Fruit fly (Drosophila melanogaster): ENCODE data around the gene sNPF.

sNPF gene

dm6 chr2L:20086295-20087096, 58.8 kb downstream of the sNPF start (continued):
- TF ChIP-seq Deaf1 (tag; optimal IDR thresholded peaks at IDR 0.05) (peak; percentile 89), E2f2 (GFP tag; IDR thresholded peaks at IDR 0.05) (peak; percentile 70), Stat92E (GFP tag; optimal IDR thresholded peaks at IDR 0.05) (peak in 1 of 3 experiments; percentile 68), slbo (GFP tag; IDR thresholded peaks at IDR 0.05) (peak; percentile 73), CG18599 (GFP tag; optimal IDR thresholded peaks at IDR 0.05) (peak; percentile 87), Antp (GFP tag; optimal IDR thresholded peaks at IDR 0.05) (peak; percentile 85), kah (GFP tag; optimal IDR thresholded peaks at IDR 0.05) (peak; percentile 95), cwo (GFP tag; optimal IDR thresholded peaks at IDR 0.05) (peak; percentile 90), run (tag; optimal IDR thresholded peaks at IDR 0.05) (peak; percentile 82), CG4404 (GFP tag; IDR thresholded peaks at IDR 0.05) (peak; percentile 44), mld (GFP tag; IDR thresholded peaks at IDR 0.05; ENCODE audit: partially characterized antibody) (no peak), CG13424 (tag; optimal IDR thresholded peaks at IDR 0.05) (peak; percentile 84), CG7928 (GFP tag; optimal IDR thresholded peaks at IDR 0.05) (no peak), CG33557 (GFP tag; optimal IDR thresholded peaks at IDR 0.05) (peak; percentile 65), peb (GFP tag; IDR thresholded peaks at IDR 0.05) (peak; percentile 75), Nf-YB (GFP tag; optimal IDR thresholded peaks at IDR 0.05) (peak; percentile 52), crol (GFP tag; IDR thresholded peaks at IDR 0.05) (peak; percentile 83), CG18764 (GFP tag; optimal IDR thresholded peaks at IDR 0.05) (peak; percentile 76), Nf-YA (GFP tag; IDR thresholded peaks at IDR 0.05) (peak; percentile 73), otp (GFP tag; IDR thresholded peaks at IDR 0.05) (peak; percentile 92), Dp (GFP tag; optimal IDR thresholded peaks at IDR 0.05) (no peak), CG10543 (GFP tag; optimal IDR thresholded peaks at IDR 0.05) (peak; percentile 70), az2 (GFP tag; optimal IDR thresholded peaks at IDR 0.05) (peak; percentile 84), dpn (GFP tag; optimal IDR thresholded peaks at IDR 0.05) (peak; percentile 68 to 79), ken (GFP tag; IDR thresholded peaks at IDR 0.05) (peak; percentile 85; the same call in 2 of the 3 replicates), exex (tag; optimal IDR thresholded peaks at IDR 0.05) (peak; percentile 72), Doc2 (GFP tag; IDR thresholded peaks at IDR 0.05) (peak; percentile 42; the same call in 1 of the 2 replicates), CG15601 (tag; optimal IDR thresholded peaks at IDR 0.05) (peak; percentile 78), sim (GFP tag; IDR thresholded peaks at IDR 0.05) (peak; percentile 59; the same call in 1 of the 2 replicates), wek (GFP tag; optimal IDR thresholded peaks at IDR 0.05) (peak; percentile 60), CG9932 (GFP tag; IDR thresholded peaks at IDR 0.05) (peak; percentile 50), bigmax (GFP tag; optimal IDR thresholded peaks at IDR 0.05) (peak; percentile 40), CG6854 (GFP tag; optimal IDR thresholded peaks at IDR 0.05) (peak; percentile 71), sob (GFP tag; IDR thresholded peaks at IDR 0.05) (peak; percentile 74), Vsx1 (GFP tag; optimal IDR thresholded peaks at IDR 0.05) (peak; percentile 91), CG8765 (GFP tag; IDR thresholded peaks at IDR 0.05) (peak; percentile 55; the same call in 1 of the 2 replicates), Fer1 (GFP tag; optimal IDR thresholded peaks at IDR 0.05) (peak; percentile 89), CG10267 (tag; optimal IDR thresholded peaks at IDR 0.05) (peak; percentile 71), CG12104 (GFP tag; optimal IDR thresholded peaks at IDR 0.05) (peak; percentile 68), CG3838 (GFP tag; optimal IDR thresholded peaks at IDR 0.05) (peak; percentile 60), CG7556 (GFP tag; optimal IDR thresholded peaks at IDR 0.05) (peak; percentile 86), CG7839 (tag; optimal IDR thresholded peaks at IDR 0.05) (peak; percentile 83), CG1647 (GFP tag; optimal IDR thresholded peaks at IDR 0.05) (peak; percentile 51), CG34376 (GFP tag; optimal IDR thresholded peaks at IDR 0.05) (peak; percentile 69), CG12236 (GFP tag; optimal IDR thresholded peaks at IDR 0.05) (peak; percentile 88), CG2116 (GFP tag; optimal IDR thresholded peaks at IDR 0.05) (peak; percentile 56), chm (GFP tag; IDR thresholded peaks at IDR 0.05) (peak; percentile 83; the same call in 1 of the 2 replicates), CG11085 (GFP tag; IDR thresholded peaks at IDR 0.05) (peak; percentile 47)

Data from whole organism, embryonic.